Worm (Caenorhabditis elegans): Measurements from ENCODE around the gene glb-1.
A peak's percentile ranks its signal among the peaks of the same experiment; 100 is the strongest.

Gene glb-1

ce11 chrIII:8904044-8904443 lies 19.0 kb downstream of the glb-1 start, which contains the start of gene lin-9 (continued):
- TF ChIP-seq elt-2 (tag; optimal IDR thresholded peaks at IDR 0.05) (peak; percentile 27), ceh-48 (tag; optimal IDR thresholded peaks at IDR 0.05) (peak; percentile 58), sox-2 (GFP tag; IDR thresholded peaks at IDR 0.05) (no peak), ama-1 (optimal IDR thresholded peaks at IDR 0.05) (no peak), ceh-34 (tag; optimal IDR thresholded peaks at IDR 0.05) (peak; percentile 70)

- TF ChIP-seq pha-2 (tag; optimal IDR thresholded peaks at IDR 0.05) = no peak
- no peak for TF ChIP-seq rnt-1 (tag; optimal IDR thresholded peaks at IDR 0.05)
These were observed 19.8 kb downstream of the glb-1 start for ce11 chrIII:8903263-8903662.

- TF ChIP-seq ref-2 (tag; optimal IDR thresholded peaks at IDR 0.05) (peak; percentile 45), tbx-2 (tag; optimal IDR thresholded peaks at IDR 0.05) (peak; percentile 11), ceh-31 (tag; optimal IDR thresholded peaks at IDR 0.05) (peak; percentile 8)
These were observed 22.0 kb downstream of the glb-1 start for ce11 chrIII:8901078-8901477.

- TF ChIP-seq gmeb-2 (tag; optimal IDR thresholded peaks at IDR 0.05) = no peak
- TF ChIP-seq unc-42 (tag; optimal IDR thresholded peaks at IDR 0.05) = peak; percentile 56
These were observed 23.3 kb downstream of the glb-1 start for ce11 chrIII:8899767-8900166.

ce11 chrIII:8894782-8895181 lies 28.3 kb downstream of the glb-1 start, which contains the start of gene asna-1:
asna-1 (plus strand) TSS chrIII:8895082.
- TF ChIP-seq hlh-6 (tag; optimal IDR thresholded peaks at IDR 0.05) (no peak), ceh-45 (GFP tag; IDR thresholded peaks at IDR 0.05) (no peak), ceh-6 (GFP tag; optimal IDR thresholded peaks at IDR 0.05) (no peak), T23F11.4 (GFP tag; optimal IDR thresholded peaks at IDR 0.05) (no peak), ceh-22 (tag; optimal IDR thresholded peaks at IDR 0.05) (no peak), hlh-13 (GFP tag; optimal IDR thresholded peaks at IDR 0.05) (no peak), ceh-2 (tag; optimal IDR thresholded peaks at IDR 0.05) (no peak), syd-9 (tag; optimal IDR thresholded peaks at IDR 0.05) (no peak), ceh-31 (tag; optimal IDR thresholded peaks at IDR 0.05) (no peak), unc-3 (GFP tag; conservative IDR thresholded peaks at IDR 0.05) (no peak), unc-3 (tag; optimal IDR thresholded peaks at IDR 0.05) (no peak)

ce11 chrIII:8893464-8893863 lies 29.6 kb downstream of the glb-1 start, which contains the start of gene ZK637.4:
ZK637.4 (plus strand) TSS chrIII:8893764.
- TF ChIP-seq ceh-19 (GFP tag; optimal IDR thresholded peaks at IDR 0.05) (no peak), pag-3 (tag; optimal IDR thresholded peaks at IDR 0.05; ENCODE audit: borderline replicate concordance) (no peak), npax-4 (tag; optimal IDR thresholded peaks at IDR 0.05) (no peak), pax-1 (tag; optimal IDR thresholded peaks at IDR 0.05) (no peak), K02D7.2 (tag; optimal IDR thresholded peaks at IDR 0.05) (no peak), rnt-1 (tag; optimal IDR thresholded peaks at IDR 0.05) (no peak), pha-4 (tag; optimal IDR thresholded peaks at IDR 0.05) (no peak), elt-4 (tag; optimal IDR thresholded peaks at IDR 0.05) (no peak), ttx-3 (tag; optimal IDR thresholded peaks at IDR 0.05) (no peak), K09A11.1 (tag; optimal IDR thresholded peaks at IDR 0.05; ENCODE audit: insufficient read depth) (no peak), ceh-34 (tag; optimal IDR thresholded peaks at IDR 0.05) (no peak), ceh-45 (GFP tag; IDR thresholded peaks at IDR 0.05) (no peak), pat-9 (tag; optimal IDR thresholded peaks at IDR 0.05) (no peak), unc-42 (tag; optimal IDR thresholded peaks at IDR 0.05) (no peak), F13H6.1 (tag; optimal IDR thresholded peaks at IDR 0.05) (no peak), T23F11.4 (GFP tag; optimal IDR thresholded peaks at IDR 0.05) (no peak), sox-4 (tag; optimal IDR thresholded peaks at IDR 0.05) (no peak), nhr-11 (tag; optimal IDR thresholded peaks at IDR 0.05) (no peak), ceh-9 (tag; optimal IDR thresholded peaks at IDR 0.05) (no peak)

Measured in whole organism, late embryonic.